Fruit fly (Drosophila melanogaster): ENCODE data around the gene CG6923.

DNA sequence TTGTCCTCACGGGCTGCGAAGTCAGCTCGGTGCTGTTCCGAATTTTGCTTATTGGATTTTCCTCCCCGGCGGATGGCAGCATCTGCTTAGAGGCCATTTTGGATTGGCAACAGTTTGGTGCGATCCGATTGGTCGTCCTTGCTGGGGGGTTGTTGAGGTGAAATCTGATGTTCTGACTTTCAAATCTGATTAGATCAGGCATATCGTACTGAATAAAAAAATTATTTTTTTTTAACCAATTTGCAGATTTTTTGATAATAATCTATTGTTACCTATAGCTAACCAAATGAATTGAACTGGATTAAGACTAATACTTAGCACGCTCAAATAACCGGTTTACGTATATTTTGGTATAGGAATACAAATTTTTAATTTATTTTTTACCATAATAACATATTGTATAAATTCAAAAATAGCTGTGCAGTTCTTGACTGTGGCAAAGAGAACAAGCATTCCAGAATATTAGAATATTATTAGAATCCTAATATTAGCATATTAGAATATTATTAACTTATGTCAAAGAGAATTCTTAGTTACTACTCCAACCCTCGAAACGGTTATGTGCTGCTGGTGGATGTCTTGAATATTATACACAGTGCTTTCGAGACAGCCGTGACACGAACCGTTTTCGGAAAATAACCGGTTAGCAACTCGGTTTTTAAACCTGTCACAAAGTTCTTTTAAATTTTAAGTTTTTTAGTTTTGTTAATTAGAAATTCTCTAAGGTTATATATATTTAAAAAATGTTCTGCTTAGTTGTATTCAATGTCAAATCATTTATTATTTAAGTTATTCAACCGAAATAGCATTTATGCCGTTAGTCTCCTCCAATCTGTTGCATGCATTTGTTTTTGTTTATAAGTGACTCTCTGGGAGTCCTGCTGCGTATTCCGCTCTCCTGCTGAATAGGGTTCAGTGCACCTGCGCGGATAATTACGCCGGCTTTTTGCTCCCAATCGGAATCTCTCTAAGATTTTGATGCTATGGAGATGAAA lies 55.2 kb downstream of the CG6923 start, which contains the start of gene Fer3:
- no peak for TF ChIP-seq CG33017 (tag; optimal IDR thresholded peaks at IDR 0.05)
- TF ChIP-seq cnc (optimal IDR thresholded peaks at IDR 0.05) = no peak
- TF ChIP-seq CG1620 (GFP tag; optimal IDR thresholded peaks at IDR 0.05) = no peak
- no peak for TF ChIP-seq CG5204 (GFP tag; optimal IDR thresholded peaks at IDR 0.05)
- no peak for TF ChIP-seq CG7045 (GFP tag; optimal IDR thresholded peaks at IDR 0.05)
